Worm (Caenorhabditis elegans) whole organism, late embryonic: Measurements from ENCODE around the gene asp-13.

Experiments used
- C08G9.2 ChIP-seq: sonication (generic microtip); optimal IDR thresholded peaks from 2 replicates; lab custom pipeline; 2016; ENCODE audit warnings: mild to moderate bottlenecking, missing genetic modification characterization, moderate library complexity, missing compliant biosample characterization
- F13H6.1 ChIP-seq: sonication (generic microtip); optimal IDR thresholded peaks from 2 replicates; lab custom pipeline; 2016; ENCODE audit warnings: missing genetic modification characterization, missing compliant biosample characterization
- K02D7.2 ChIP-seq: sonication (generic microtip); optimal IDR thresholded peaks from 2 replicates; lab custom pipeline; 2017; ENCODE audit warnings: mild to moderate bottlenecking, missing genetic modification characterization, missing compliant biosample characterization
- T23F11.4 ChIP-seq: fragments of 200-800 bp; sonication (Bioruptor generic); optimal IDR thresholded peaks from 2 replicates; lab custom pipeline; 2018; ENCODE audit warnings: mild to moderate bottlenecking, missing genetic modification characterization, missing compliant biosample characterization
- ama-1 ChIP-seq: fragments of 150-350 bp; optimal IDR thresholded peaks from 2 replicates; lab custom pipeline; 2014
- ceh-14 ChIP-seq: sonication (generic microtip); optimal IDR thresholded peaks from 2 replicates; lab custom pipeline; 2016; ENCODE audit warnings: missing genotype, missing genetic modification characterization, missing compliant biosample characterization
- ceh-22 ChIP-seq: sonication (generic microtip); optimal IDR thresholded peaks from 2 replicates; lab custom pipeline; 2017; ENCODE audit warnings: missing biosample characterization, missing genetic modification characterization
- ceh-31 ChIP-seq: sonication (generic microtip); optimal IDR thresholded peaks from 2 replicates; lab custom pipeline; 2016; ENCODE audit warnings: missing genetic modification characterization, missing compliant biosample characterization
- ceh-45 ChIP-seq: fragments of 200-800 bp; sonication (Bioruptor generic); IDR thresholded peaks from 2 replicates; pipeline ENCODE4 v1.3.6; 2022; ENCODE audit warnings: missing genetic modification reagents, missing genetic modification characterization, missing compliant biosample characterization
- ceh-9 ChIP-seq: sonication (generic microtip); optimal IDR thresholded peaks from 2 replicates; lab custom pipeline; 2016; ENCODE audit warnings: mild to moderate bottlenecking, missing genetic modification characterization, inconsistent platforms, missing compliant biosample characterization
- dmd-4 ChIP-seq: sonication (generic microtip); optimal IDR thresholded peaks from 2 replicates; lab custom pipeline; 2016; ENCODE audit warnings: borderline replicate concordance, missing genetic modification characterization, missing compliant biosample characterization
- dve-1 ChIP-seq: sonication (generic microtip); optimal IDR thresholded peaks from 2 replicates; lab custom pipeline; 2017; ENCODE audit warnings: antibody characterized with exemption, mild to moderate bottlenecking, missing genetic modification characterization, missing compliant biosample characterization
- elt-4 ChIP-seq: sonication (generic microtip); optimal IDR thresholded peaks from 2 replicates; lab custom pipeline; 2016; ENCODE audit warnings: missing genetic modification characterization, missing compliant biosample characterization
- eyg-1 ChIP-seq: sonication (generic microtip); optimal IDR thresholded peaks from 2 replicates; lab custom pipeline; 2016; ENCODE audit warnings: missing genotype, missing genetic modification characterization, missing compliant biosample characterization
- fax-1 ChIP-seq: sonication (generic microtip); optimal IDR thresholded peaks from 2 replicates; lab custom pipeline; 2016; ENCODE audit warnings: missing genotype, missing genetic modification characterization, missing compliant biosample characterization
- fkh-10 ChIP-seq: fragments of 150-350 bp; optimal IDR thresholded peaks from 2 replicates; lab custom pipeline; 2014; ENCODE audit warnings: missing biosample characterization, missing genetic modification reagents, missing genetic modification characterization
- hlh-13 ChIP-seq: fragments of 200-800 bp; sonication (Bioruptor generic); optimal IDR thresholded peaks from 2 replicates; lab custom pipeline; 2018; ENCODE audit warnings: mild to moderate bottlenecking, missing genetic modification characterization, missing compliant biosample characterization
- hlh-15 ChIP-seq: sonication (generic microtip); optimal IDR thresholded peaks from 2 replicates; lab custom pipeline; 2016; ENCODE audit warnings: missing genetic modification characterization, missing compliant biosample characterization
- hlh-30 ChIP-seq: sonication (generic microtip); optimal IDR thresholded peaks from 2 replicates; lab custom pipeline; 2017; ENCODE audit warnings: antibody characterized with exemption, missing genetic modification characterization, missing compliant biosample characterization; ENCODE audit not compliant: insufficient read depth
- hlh-8 ChIP-seq: sonication (generic microtip); optimal IDR thresholded peaks from 2 replicates; lab custom pipeline; 2016; ENCODE audit warnings: missing genotype, missing genetic modification characterization, missing compliant biosample characterization
- nfya-1 ChIP-seq: sonication (generic microtip); optimal IDR thresholded peaks from 2 replicates; lab custom pipeline; 2017; ENCODE audit warnings: missing genetic modification characterization, mild to moderate bottlenecking, missing compliant biosample characterization, antibody characterized with exemption, moderate library complexity
- nhr-11 ChIP-seq: fragments of 150-350 bp; optimal IDR thresholded peaks from 2 replicates; lab custom pipeline; 2014; ENCODE audit warnings: missing biosample characterization, missing genetic modification characterization
- nhr-232 ChIP-seq: sonication (generic microtip); optimal IDR thresholded peaks from 2 replicates; lab custom pipeline; 2016; ENCODE audit warnings: missing genetic modification characterization, missing compliant biosample characterization
- pag-3 ChIP-seq: sonication (generic microtip); optimal IDR thresholded peaks from 2 replicates; lab custom pipeline; 2016; ENCODE audit warnings: missing compliant biosample characterization, missing genetic modification characterization, borderline replicate concordance
- pat-9 ChIP-seq: fragments of 200-800 bp; sonication (Bioruptor generic); optimal IDR thresholded peaks from 2 replicates; lab custom pipeline; 2018; ENCODE audit warnings: mild to moderate bottlenecking, missing genetic modification characterization, moderate library complexity, missing compliant biosample characterization
- pqm-1 ChIP-seq: sonication (generic microtip); optimal IDR thresholded peaks from 2 replicates; lab custom pipeline; 2016; ENCODE audit warnings: missing genetic modification characterization, missing compliant biosample characterization
- pros-1 ChIP-seq: fragments of 150-350 bp; optimal IDR thresholded peaks from 2 replicates; lab custom pipeline; 2014; ENCODE audit warnings: missing biosample characterization, missing genetic modification reagents, missing genetic modification characterization
- syd-9 ChIP-seq: sonication (generic microtip); optimal IDR thresholded peaks from 2 replicates; lab custom pipeline; 2016; ENCODE audit warnings: mild to moderate bottlenecking, missing genetic modification characterization, moderate library complexity, missing compliant biosample characterization
- tbx-2 ChIP-seq: sonication (generic microtip); optimal IDR thresholded peaks from 2 replicates; lab custom pipeline; 2016; ENCODE audit warnings: missing genetic modification characterization, missing compliant biosample characterization
- unc-3 ChIP-seq, 2 experiments: fragments of 200-800 bp in 1 of 2; sonication (Bioruptor generic) in 1 of 2; sonication (generic microtip) in 1 of 2; conservative IDR thresholded peaks in 1 of 2; optimal IDR thresholded peaks in 1 of 2; 2 replicates each; pipeline versions ENCODE4 v1.3.6 to Lab custom; 2016 to 2022; ENCODE audit warnings: missing compliant biosample characterization in 2 of 2, missing genetic modification characterization in 2 of 2, missing genetic modification reagents in 1 of 2
- unc-42 ChIP-seq: sonication (generic microtip); optimal IDR thresholded peaks from 2 replicates; lab custom pipeline; 2016; ENCODE audit warnings: missing genotype, missing genetic modification characterization, missing compliant biosample characterization
- unc-55 ChIP-seq: sonication (generic microtip); optimal IDR thresholded peaks from 2 replicates; lab custom pipeline; 2017; ENCODE audit warnings: missing biosample characterization, missing genetic modification reagents, missing genetic modification characterization
- unc-86 ChIP-seq: sonication (generic microtip); optimal IDR thresholded peaks from 2 replicates; lab custom pipeline; 2016; ENCODE audit warnings: missing genetic modification characterization, missing compliant biosample characterization
- zip-5 ChIP-seq: sonication (generic microtip); optimal IDR thresholded peaks from 2 replicates; lab custom pipeline; 2016; ENCODE audit warnings: missing genetic modification characterization, missing compliant biosample characterization
- ztf-16 ChIP-seq: sonication (generic microtip); optimal IDR thresholded peaks from 2 replicates; lab custom pipeline; 2017; ENCODE audit warnings: missing genetic modification characterization, missing compliant biosample characterization

The asp-13 gene

DNA sequence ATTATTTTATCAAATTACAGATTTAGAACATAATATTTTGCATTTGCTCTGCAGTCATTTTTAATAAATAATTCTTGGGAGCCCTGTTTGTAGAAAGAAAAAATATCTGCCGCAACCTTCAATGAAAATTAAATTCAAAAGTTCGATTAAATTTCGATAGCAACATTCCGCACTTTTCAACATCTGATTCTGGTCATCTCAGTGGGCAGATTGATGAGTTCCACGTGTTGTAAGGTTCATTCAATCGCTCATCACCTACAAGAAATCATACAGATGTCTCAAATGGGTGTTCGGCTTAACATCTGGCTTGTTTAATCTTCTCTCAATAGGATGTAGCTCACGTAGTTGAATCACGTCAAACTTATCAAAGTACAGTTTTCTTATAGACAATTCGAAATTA lies 43.0 kb downstream of the asp-13 start:
- TF ChIP-seq pat-9 (tag; lab: Kevin White, UChicago) (no peak), tbx-2 (tag; lab: Kevin White, UChicago) (no peak), hlh-8 (peak; percentile 15)

DNA sequence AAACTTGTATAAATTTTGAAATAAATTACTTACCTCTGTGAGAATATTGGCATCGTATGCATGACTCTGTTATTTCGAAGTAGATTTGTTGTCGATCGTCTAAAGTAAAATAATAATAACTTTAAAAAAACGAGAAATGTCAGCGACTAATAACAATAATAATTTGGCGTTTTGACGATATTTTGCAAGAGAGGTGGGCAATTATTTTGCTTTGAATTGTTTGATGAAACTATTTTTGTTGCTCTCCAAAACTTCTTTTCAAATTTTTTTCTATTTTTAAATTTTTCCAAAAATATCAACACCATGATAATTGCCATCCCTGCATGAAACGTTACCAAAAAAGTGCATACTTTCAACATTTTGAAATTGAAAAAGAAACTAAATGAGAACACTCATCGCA lies 43.8 kb downstream of the asp-13 start, which contains the start of gene F41E6.7:
Gene F41E6.7, minus strand, starts transcription at position 101 of the 400 bp plus-strand sequence.
- TF ChIP-seq F13H6.1 (tag; lab: Kevin White, UChicago), result no peak
- TF ChIP-seq T23F11.4 (GFP tag; lab: Kevin White, UChicago), result no peak
- no peak for TF ChIP-seq pat-9 (tag; lab: Kevin White, UChicago)
- no peak for TF ChIP-seq ceh-31
- no peak for TF ChIP-seq C08G9.2 (tag; lab: Kevin White, UChicago)
- TF ChIP-seq zip-5 (tag; lab: Kevin White, UChicago), result no peak
- TF ChIP-seq ceh-14, result no peak
- TF ChIP-seq nfya-1 (tag; lab: Kevin White, UChicago), result no peak
- no peak for TF ChIP-seq pros-1 (tag; lab: Kevin White, UChicago)
- no peak for TF ChIP-seq fkh-10 (GFP tag; lab: Kevin White, UChicago)
- TF ChIP-seq dmd-4, result no peak
- no peak for TF ChIP-seq elt-4 (tag; lab: Kevin White, UChicago)
- no peak for TF ChIP-seq pag-3 (tag; lab: Kevin White, UChicago)
- TF ChIP-seq ztf-16 (tag; lab: Kevin White, UChicago), result no peak
- TF ChIP-seq unc-55, result no peak
- TF ChIP-seq nhr-232 (tag; lab: Kevin White, UChicago), result no peak
- TF ChIP-seq nhr-11 (tag; lab: Kevin White, UChicago), result no peak
- TF ChIP-seq pqm-1 (tag; lab: Kevin White, UChicago), result no peak
- no peak for TF ChIP-seq syd-9 (tag; lab: Kevin White, UChicago)
- TF ChIP-seq, all 69 proteins: peak for 0

DNA sequence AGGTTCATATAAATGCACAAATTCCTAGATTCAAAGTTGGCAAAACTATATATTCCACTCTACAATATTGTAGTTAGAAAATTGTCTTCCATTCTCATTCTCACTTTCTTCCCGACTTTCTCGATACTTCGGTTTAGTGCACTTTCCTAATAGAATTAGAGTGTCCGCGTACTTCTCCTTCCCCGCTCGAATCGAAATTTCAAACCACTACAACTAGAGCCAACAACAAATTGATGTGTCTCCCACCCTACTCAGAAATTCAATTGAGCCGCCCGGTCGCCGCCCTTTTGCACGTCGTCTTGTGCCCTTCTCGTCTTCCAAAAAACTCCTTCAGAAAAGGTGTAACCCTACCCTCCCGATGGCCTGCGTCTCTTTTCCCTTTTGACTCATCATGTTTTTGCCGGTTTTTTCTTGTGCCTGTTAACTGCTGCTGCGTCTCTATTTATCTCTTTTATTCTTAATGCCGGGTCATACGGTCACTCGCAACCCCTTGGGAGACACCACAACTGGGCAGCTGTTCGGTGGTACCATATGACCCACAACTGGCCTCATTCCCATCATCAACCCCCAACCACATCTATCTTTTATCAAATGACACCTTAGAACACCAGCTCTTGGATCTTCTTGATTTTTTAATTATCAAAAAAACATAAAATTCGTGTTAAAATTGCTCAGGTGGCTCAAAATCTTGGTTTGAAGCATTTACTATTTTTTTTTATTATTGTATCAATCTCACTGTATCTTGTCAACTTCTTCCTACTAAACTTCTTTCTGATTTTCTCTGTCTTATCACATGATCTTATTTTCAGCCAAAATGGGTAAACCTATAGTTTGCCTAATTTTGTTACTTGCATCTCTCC lies 48.7 kb downstream of the asp-13 start, which contains the start of gene tag-196:
Gene tag-196, plus strand, starts transcription at position 810 of the 860 bp plus-strand sequence.
- TF ChIP-seq hlh-13 (no peak), unc-42 (peak; percentile 95), pqm-1 (tag; lab: Kevin White, UChicago) (no peak), hlh-15 (no peak), ceh-9 (tag; lab: Kevin White, UChicago) (no peak), pag-3 (tag; lab: Kevin White, UChicago) (no peak), ama-1 (lab: Kevin White, UChicago) (no peak), ceh-45 (0 out of 2 replicates have a peak, but pooled peaks have one; percentile 47), hlh-30 (tag; lab: Kevin White, UChicago) (peak; percentile 29), tbx-2 (tag; lab: Kevin White, UChicago) (peak; percentile 37), ceh-22 (tag; lab: Kevin White, UChicago) (no peak), nfya-1 (tag; lab: Kevin White, UChicago) (no peak), ztf-16 (tag; lab: Kevin White, UChicago) (no peak), unc-86 (tag; lab: Kevin White, UChicago) (no peak)

DNA sequence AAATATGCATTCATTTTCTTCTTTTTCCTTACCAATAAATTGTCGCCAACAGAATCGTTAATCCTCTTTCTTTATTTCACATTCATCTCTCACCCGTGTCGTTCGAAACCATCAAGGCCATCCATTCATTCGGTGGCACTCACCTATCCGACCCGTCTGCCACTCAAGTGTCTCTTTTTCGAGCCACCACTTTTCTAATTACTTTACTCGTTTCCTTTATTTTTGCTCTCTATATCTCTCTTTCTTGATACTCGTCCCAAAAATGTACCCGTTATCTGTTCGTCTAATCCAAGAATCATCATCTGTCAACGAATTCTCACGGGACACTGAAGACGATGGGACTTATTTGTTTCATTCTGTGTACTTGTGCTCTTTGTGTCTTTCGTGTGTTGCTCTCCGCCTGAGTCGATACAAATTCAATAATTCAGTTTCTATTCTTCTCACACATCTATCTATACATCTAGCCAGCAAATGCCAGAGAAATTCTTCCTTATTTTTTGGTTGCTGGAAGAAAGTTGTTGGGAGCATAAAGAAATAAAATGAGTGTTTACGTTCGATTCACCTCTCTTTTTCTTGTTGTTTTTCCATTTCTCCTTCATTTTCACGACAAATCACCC lies 50.2 kb downstream of the asp-13 start:
- no peak for TF ChIP-seq eyg-1 (tag; lab: Kevin White, UChicago)
- TF ChIP-seq K02D7.2 (tag; lab: Kevin White, UChicago), result no peak
- no peak for TF ChIP-seq dve-1 (tag; lab: Kevin White, UChicago)
- TF ChIP-seq unc-42, result peak; percentile 67
- TF ChIP-seq unc-55, result peak; percentile 20
- no peak for TF ChIP-seq ama-1 (lab: Kevin White, UChicago)
- TF ChIP-seq fax-1, result no peak
- no peak for TF ChIP-seq unc-3 (GFP tag; conservative IDR thresholded peaks at IDR 0.05; lab: Robert Waterston, UW)
- no peak for TF ChIP-seq unc-3 (tag; optimal IDR thresholded peaks at IDR 0.05; lab: Kevin White, UChicago)
